Worm (Caenorhabditis elegans) whole organism, L1 larva: ENCODE data around the gene F54F12.2.

Experiments used
- ama-1 ChIP-seq: fragments of 150-350 bp; optimal IDR thresholded peaks from 2 replicates; lab custom pipeline; 2014
- elt-3 ChIP-seq, 6 experiments: fragments of 150-350 bp in 1 of 6; sonication (generic microtip); optimal IDR thresholded peaks; 2 replicates each; lab custom pipeline; 2017 to 2018; ENCODE audit warnings: missing biosample characterization in 6 of 6, missing genetic modification characterization in 6 of 6, inconsistent platforms in 1 of 6
- lin-15B ChIP-seq: fragments of 150-350 bp; sonication (generic microtip); optimal IDR thresholded peaks from 3 replicates; lab custom pipeline; 2014; ENCODE audit warnings: missing biosample characterization, missing genetic modification characterization
- nhr-19 ChIP-seq: fragments of 200-800 bp; sonication (Bioruptor generic); conservative IDR thresholded peaks from 2 replicates; pipeline ENCODE4 v1.3.6; 2022; ENCODE audit warnings: missing genetic modification characterization, missing compliant biosample characterization
- sptf-1 ChIP-seq: fragments of 150-350 bp; optimal IDR thresholded peaks from 2 replicates; lab custom pipeline; 2014; ENCODE audit warnings: missing biosample characterization, missing genetic modification characterization
- ztf-4 ChIP-seq: fragments of 150-350 bp; optimal IDR thresholded peaks from 2 replicates; lab custom pipeline; 2014; ENCODE audit warnings: missing biosample characterization, missing genetic modification characterization

- TF ChIP-seq nhr-19 (GFP tag; lab: Robert Waterston, UW) = no peak
- no peak for TF ChIP-seq ztf-4 (tag; lab: Kevin White, UChicago)
- no peak for TF ChIP-seq lin-15B (tag; lab: Kevin White, UChicago)
- TF ChIP-seq elt-3 (tag; optimal IDR thresholded peaks at IDR 0.05; lab: Kevin White, UChicago) = no peak
- TF ChIP-seq ama-1 (lab: Kevin White, UChicago) = no peak
- TF ChIP-seq sptf-1 (tag; lab: Kevin White, UChicago) = no peak
These were observed 19.5 kb downstream of the F54F12.2 start for ce11 chrIII:13059335-13059734.
